Fruit fly (Drosophila melanogaster) whole organism, pupa: ENCODE measurements around the gene Jwa.

Experiments
- CG10348 ChIP-seq: fragments of 200-800 bp; sonication (Bioruptor generic); IDR thresholded peaks from 2 replicates; pipeline ENCODE4 v1.3.6; 2022; ENCODE audit warnings: missing biosample characterization, missing genetic modification characterization
- CG12605 ChIP-seq: fragments of 200-800 bp; sonication (Bioruptor generic); IDR thresholded peaks from 2 replicates; pipeline ENCODE4 v1.3.6; 2022; ENCODE audit warnings: missing biosample characterization, missing genetic modification characterization
- CG32121 ChIP-seq: fragments of 200-800 bp; sonication (Bioruptor generic); IDR thresholded peaks from 2 replicates; pipeline ENCODE4 v1.3.6; 2022; ENCODE audit warnings: missing biosample characterization, missing genetic modification characterization
- CG4496 ChIP-seq: fragments of 200-800 bp; sonication (Bioruptor generic); IDR thresholded peaks from 3 replicates; pipeline ENCODE4 v1.3.6; 2022; ENCODE audit warnings: missing biosample characterization, missing genetic modification characterization
- EcR ChIP-seq: fragments of 200-800 bp; sonication (Bioruptor generic); optimal IDR thresholded peaks from 3 replicates; lab custom pipeline; 2019; ENCODE audit warnings: missing biosample characterization, missing genetic modification characterization, mild to moderate bottlenecking, moderate library complexity, missing genetic modification reagents
- Pif1B ChIP-seq: fragments of 200-800 bp; sonication (Bioruptor generic); optimal IDR thresholded peaks from 3 replicates; lab custom pipeline; 2016; ENCODE audit warnings: missing biosample characterization, missing genetic modification characterization
- Snoo ChIP-seq: fragments of 200-800 bp; sonication (Bioruptor generic); optimal IDR thresholded peaks from 3 replicates; lab custom pipeline; 2017; ENCODE audit warnings: missing biosample characterization, mild to moderate bottlenecking, missing genetic modification characterization, inconsistent platforms
- fd96Ca ChIP-seq: fragments of 200-800 bp; sonication (Bioruptor generic); IDR thresholded peaks from 3 replicates; pipeline ENCODE4 v1.3.6; 2022; ENCODE audit warnings: missing biosample characterization, missing genetic modification characterization

dm6 chr2L:18664707-18665550 is 40.6 kb downstream of the Jwa start:
- peak; percentile 20; the same call in 2 of the 3 replicates for TF ChIP-seq CG4496
- peak; percentile 31 for TF ChIP-seq Pif1B (GFP tag; lab: Kevin White, UChicago)
- 0 out of 3 replicates have a peak, but pooled peaks have one; percentile 18 for TF ChIP-seq fd96Ca (GFP tag; lab: Robert Waterston, UW)
- no peak for TF ChIP-seq CG10348 (GFP tag; lab: Robert Waterston, UW)
- peak; percentile 96 for TF ChIP-seq EcR
- TF ChIP-seq CG32121 (GFP tag; lab: Robert Waterston, UW): no peak
- no peak; the same call in 1 of the 2 replicates for TF ChIP-seq CG12605 (GFP tag; lab: Robert Waterston, UW)
- peak; percentile 82 for TF ChIP-seq Snoo
